Worm (Caenorhabditis elegans) whole organism, L4/young adult: ENCODE data around the gene F43E2.11.

ENCODE experiments used
- dao-5 ChIP-seq: sonication (generic microtip); optimal IDR thresholded peaks from 2 replicates; lab custom pipeline; 2016; ENCODE audit warnings: missing genotype, missing genetic modification characterization, moderate library complexity, missing compliant biosample characterization
- him-1 ChIP-seq: sonication (generic microtip); optimal IDR thresholded peaks from 2 replicates; lab custom pipeline; 2016; ENCODE audit warnings: missing genotype, missing genetic modification reagents, missing genetic modification characterization, missing compliant biosample characterization

DNA sequence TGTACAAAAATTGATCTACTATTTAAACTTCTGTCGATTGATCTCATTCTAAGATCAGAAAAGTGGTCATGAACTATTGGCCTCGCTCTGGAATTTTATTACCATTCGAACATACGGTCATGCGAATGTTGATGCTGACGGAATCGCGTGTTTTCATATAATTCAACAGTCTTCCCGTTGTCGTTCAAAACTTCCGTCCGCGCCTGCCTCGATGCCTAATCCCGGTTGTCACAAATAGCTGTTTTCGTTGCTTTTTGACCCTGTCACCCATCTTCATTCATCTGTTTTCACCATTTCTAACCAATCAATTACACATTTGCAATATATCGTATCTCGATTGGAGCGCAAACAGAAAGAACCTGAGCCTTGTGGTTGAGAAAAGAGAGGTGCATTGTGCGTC is 23.3 kb upstream of the F43E2.11 start:
- TF ChIP-seq him-1 (no peak), dao-5 (tag; lab: Kevin White, UChicago) (no peak)
